Fruit fly (Drosophila melanogaster) whole organism, pupa: ENCODE data around the gene Usp30.
A peak's percentile ranks its signal among the peaks of the same experiment; 100 is the strongest.

ENCODE experiments used
- CG10348 ChIP-seq: fragments of 200-800 bp; sonication (Bioruptor generic); IDR thresholded peaks from 2 replicates; pipeline ENCODE4 v1.3.6; 2022; ENCODE audit warnings: missing biosample characterization, missing genetic modification characterization
- CG12605 ChIP-seq: fragments of 200-800 bp; sonication (Bioruptor generic); IDR thresholded peaks from 2 replicates; pipeline ENCODE4 v1.3.6; 2022; ENCODE audit warnings: missing biosample characterization, missing genetic modification characterization
- CG13204 ChIP-seq: fragments of 200-800 bp; sonication (Bioruptor generic); optimal IDR thresholded peaks from 2 replicates; lab custom pipeline; 2018; ENCODE audit warnings: missing biosample characterization, mild to moderate bottlenecking, missing genetic modification characterization, moderate library complexity
- CG14655 ChIP-seq: fragments of 200-800 bp; sonication (Bioruptor generic); optimal IDR thresholded peaks from 3 replicates; lab custom pipeline; 2017; ENCODE audit warnings: mild to moderate bottlenecking, missing biosample characterization, missing genetic modification reagents, missing genetic modification characterization
- CG15710 ChIP-seq: fragments of 200-800 bp; sonication (Bioruptor generic); optimal IDR thresholded peaks from 2 replicates; lab custom pipeline; 2018; ENCODE audit warnings: missing biosample characterization, mild to moderate bottlenecking, missing genetic modification characterization, moderate library complexity
- CG17806 ChIP-seq: fragments of 200-800 bp; sonication (Bioruptor generic); optimal IDR thresholded peaks from 2 replicates; lab custom pipeline; 2018; ENCODE audit warnings: missing biosample characterization, mild to moderate bottlenecking, missing genetic modification characterization, moderate library complexity
- CG32121 ChIP-seq: fragments of 200-800 bp; sonication (Bioruptor generic); IDR thresholded peaks from 2 replicates; pipeline ENCODE4 v1.3.6; 2022; ENCODE audit warnings: missing biosample characterization, missing genetic modification characterization
- CG34367 ChIP-seq: fragments of 200-800 bp; sonication (Bioruptor generic); optimal IDR thresholded peaks from 2 replicates; lab custom pipeline; 2018; ENCODE audit warnings: missing biosample characterization, mild to moderate bottlenecking, missing genetic modification characterization
- CG4496 ChIP-seq: fragments of 200-800 bp; sonication (Bioruptor generic); IDR thresholded peaks from 3 replicates; pipeline ENCODE4 v1.3.6; 2022; ENCODE audit warnings: missing biosample characterization, missing genetic modification characterization
- CG8159 ChIP-seq: fragments of 200-800 bp; sonication (Bioruptor generic); optimal IDR thresholded peaks from 3 replicates; lab custom pipeline; 2018; ENCODE audit warnings: missing biosample characterization, mild to moderate bottlenecking, missing genetic modification characterization, moderate library complexity
- CG8301 ChIP-seq: fragments of 200-800 bp; sonication (Bioruptor generic); optimal IDR thresholded peaks from 2 replicates; lab custom pipeline; 2018; ENCODE audit warnings: missing biosample characterization, mild to moderate bottlenecking, missing genetic modification characterization
- CG9948 ChIP-seq: fragments of 200-800 bp; sonication (Bioruptor generic); optimal IDR thresholded peaks from 2 replicates; lab custom pipeline; 2018; ENCODE audit warnings: missing biosample characterization, mild to moderate bottlenecking, missing genetic modification characterization, moderate library complexity
- D1 ChIP-seq: fragments of 200-800 bp; sonication (Bioruptor generic); optimal IDR thresholded peaks from 2 replicates; lab custom pipeline; 2018; ENCODE audit warnings: missing biosample characterization, mild to moderate bottlenecking, missing genetic modification characterization, moderate library complexity
- EcR ChIP-seq: fragments of 200-800 bp; sonication (Bioruptor generic); optimal IDR thresholded peaks from 3 replicates; lab custom pipeline; 2019; ENCODE audit warnings: missing biosample characterization, missing genetic modification characterization, mild to moderate bottlenecking, moderate library complexity, missing genetic modification reagents
- Ets98B ChIP-seq: fragments of 200-800 bp; sonication (Bioruptor generic); IDR thresholded peaks from 2 replicates; pipeline ENCODE4 v1.3.6; 2022; ENCODE audit warnings: missing biosample characterization, missing genetic modification characterization
- Pif1A ChIP-seq: fragments of 200-800 bp; sonication (Bioruptor generic); optimal IDR thresholded peaks from 3 replicates; lab custom pipeline; 2016; ENCODE audit warnings: missing biosample characterization, missing genetic modification characterization
- Pif1B ChIP-seq: fragments of 200-800 bp; sonication (Bioruptor generic); optimal IDR thresholded peaks from 3 replicates; lab custom pipeline; 2016; ENCODE audit warnings: missing biosample characterization, missing genetic modification characterization
- Snoo ChIP-seq: fragments of 200-800 bp; sonication (Bioruptor generic); optimal IDR thresholded peaks from 3 replicates; lab custom pipeline; 2017; ENCODE audit warnings: missing biosample characterization, mild to moderate bottlenecking, missing genetic modification characterization, inconsistent platforms
- fd96Ca ChIP-seq: fragments of 200-800 bp; sonication (Bioruptor generic); IDR thresholded peaks from 3 replicates; pipeline ENCODE4 v1.3.6; 2022; ENCODE audit warnings: missing biosample characterization, missing genetic modification characterization
- gl ChIP-seq: fragments of 200-800 bp; sonication (Bioruptor generic); optimal IDR thresholded peaks from 2 replicates; lab custom pipeline; 2018; ENCODE audit warnings: missing biosample characterization, mild to moderate bottlenecking, missing genetic modification characterization
- rn ChIP-seq: fragments of 200-800 bp; sonication (Bioruptor generic); IDR thresholded peaks from 2 replicates; pipeline ENCODE4 v1.3.6; 2022; ENCODE audit warnings: missing biosample characterization, missing genetic modification characterization

The Usp30 gene

dm6 chrX:5923124-5923523 lies 43.5 kb upstream of the Usp30 start:
- peak; percentile 73 for TF ChIP-seq Pif1A (GFP tag; lab: Kevin White, UChicago)
- no peak for TF ChIP-seq gl (tag; lab: Kevin White, UChicago)
- no peak for TF ChIP-seq CG13204
- peak; percentile 53 for TF ChIP-seq CG32121 (GFP tag; lab: Robert Waterston, UW)
- TF ChIP-seq Snoo: peak; percentile 66
- peak; percentile 52 for TF ChIP-seq Pif1B
- peak; percentile 66 for TF ChIP-seq CG8159 (tag; lab: Kevin White, UChicago)
- TF ChIP-seq CG14655 (GFP tag; lab: Kevin White, UChicago): peak; percentile 29
- TF ChIP-seq rn: no peak
- peak; percentile 43 for TF ChIP-seq CG15710 (tag; lab: Kevin White, UChicago)
- peak; percentile 50; the same call in 1 of the 3 replicates for TF ChIP-seq fd96Ca (GFP tag; lab: Robert Waterston, UW)
- peak; percentile 37 for TF ChIP-seq D1
- peak; percentile 52; the same call in 1 of the 2 replicates for TF ChIP-seq CG12605
- peak; percentile 34 for TF ChIP-seq CG9948 (tag; lab: Kevin White, UChicago)
- TF ChIP-seq CG4496 (GFP tag; lab: Robert Waterston, UW): peak; percentile 62; the same call in 2 of the 3 replicates
- TF ChIP-seq CG17806: peak; percentile 55
- peak; percentile 26 for TF ChIP-seq CG34367
- peak; percentile 9 for TF ChIP-seq CG8301 (tag; lab: Kevin White, UChicago)
- no peak for TF ChIP-seq CG10348
- TF ChIP-seq EcR (GFP tag; lab: Kevin White, UChicago): no peak

dm6 chrX:5922057-5922456 lies 42.5 kb upstream of the Usp30 start:
- no peak for TF ChIP-seq CG8301 (tag; lab: Kevin White, UChicago)
- TF ChIP-seq CG34367: no peak
- TF ChIP-seq CG32121 (GFP tag; lab: Robert Waterston, UW): no peak
- no peak for TF ChIP-seq CG15710 (tag; lab: Kevin White, UChicago)

DNA sequence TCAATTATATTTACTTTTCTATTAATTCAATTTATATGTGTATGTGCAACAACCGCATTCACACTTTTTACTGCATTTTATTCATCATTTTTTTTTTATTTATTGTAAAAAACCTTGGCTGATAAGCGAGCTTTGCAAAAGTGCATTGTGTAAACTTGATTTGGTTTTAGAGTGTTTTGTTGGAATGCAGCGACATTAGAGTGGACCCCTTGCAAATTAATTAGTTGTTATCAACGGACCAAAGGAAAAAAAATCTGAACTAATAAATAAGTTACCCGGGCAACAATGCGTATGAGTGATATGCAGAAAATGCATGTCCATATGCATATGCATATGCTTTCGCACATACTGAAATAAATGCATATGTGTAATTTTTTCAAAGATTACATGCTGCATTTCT lies 41.3 kb upstream of the Usp30 start:
- no peak; the same call in 2 of the 3 replicates for TF ChIP-seq fd96Ca (GFP tag; lab: Robert Waterston, UW)
- TF ChIP-seq CG17806: no peak
- TF ChIP-seq CG12605: peak; percentile 68
- TF ChIP-seq CG10348: no peak
- no peak for TF ChIP-seq CG15710 (tag; lab: Kevin White, UChicago)
- TF ChIP-seq CG9948 (tag; lab: Kevin White, UChicago): no peak
- TF ChIP-seq Ets98B (GFP tag; lab: Robert Waterston, UW): no peak; the same call in 1 of the 2 replicates
- no peak for TF ChIP-seq CG34367
- no peak for TF ChIP-seq CG8159 (tag; lab: Kevin White, UChicago)
- no peak for TF ChIP-seq Pif1B
- TF ChIP-seq CG8301 (tag; lab: Kevin White, UChicago): peak; percentile 4
- no peak for TF ChIP-seq D1
- no peak for TF ChIP-seq EcR (GFP tag; lab: Kevin White, UChicago)
- peak; percentile 17 for TF ChIP-seq CG14655 (GFP tag; lab: Kevin White, UChicago)
- TF ChIP-seq rn: no peak
- TF ChIP-seq Snoo: no peak
- no peak for TF ChIP-seq CG4496 (GFP tag; lab: Robert Waterston, UW)
- no peak for TF ChIP-seq CG13204
- TF ChIP-seq Pif1A (GFP tag; lab: Kevin White, UChicago): no peak
- no peak for TF ChIP-seq gl (tag; lab: Kevin White, UChicago)
- TF ChIP-seq, all 21 proteins: peak for 3

DNA sequence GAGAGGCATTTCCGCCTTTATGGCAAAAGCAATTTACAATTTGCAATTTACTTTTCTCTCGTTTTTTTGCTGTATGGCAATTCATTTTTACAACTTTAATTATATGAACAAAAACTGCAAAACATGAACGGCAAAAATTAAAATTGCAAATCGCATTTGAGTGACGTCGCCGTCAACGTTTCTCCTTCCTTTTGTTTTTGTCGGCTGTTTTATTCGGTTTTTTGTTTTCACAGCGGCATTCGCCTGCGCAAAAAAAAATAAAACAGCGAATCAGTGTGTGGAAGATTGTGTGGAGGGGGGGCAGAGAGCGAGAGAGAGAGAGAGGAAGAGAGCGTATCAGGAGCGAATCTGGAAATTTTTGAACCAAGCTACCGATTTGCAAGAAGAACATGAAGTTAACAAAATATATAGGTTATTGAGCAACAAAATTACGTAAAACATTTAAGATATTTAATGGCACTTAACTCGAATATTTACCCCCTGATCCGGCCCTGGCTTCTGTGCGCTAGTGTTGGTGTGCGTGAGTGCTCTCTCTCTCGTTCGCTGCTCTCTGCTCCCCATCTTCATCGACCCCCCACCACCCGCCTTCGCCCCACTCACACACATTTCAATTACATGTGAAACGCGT lies 39.0 kb upstream of the Usp30 start:
- TF ChIP-seq EcR (GFP tag; lab: Kevin White, UChicago) (peak; percentile 92), CG34367 (peak; percentile 99), CG8301 (tag; lab: Kevin White, UChicago) (peak; percentile 99), CG10348 (peak; percentile 98), D1 (peak; percentile 98), CG4496 (GFP tag; lab: Robert Waterston, UW) (peak; percentile 100), Pif1B (peak; percentile 99), fd96Ca (GFP tag; lab: Robert Waterston, UW) (peak; percentile 100), CG32121 (GFP tag; lab: Robert Waterston, UW) (peak; percentile 100), CG15710 (tag; lab: Kevin White, UChicago) (peak; percentile 99), CG14655 (GFP tag; lab: Kevin White, UChicago) (peak; percentile 100), CG8159 (tag; lab: Kevin White, UChicago) (peak; percentile 99), Snoo (peak; percentile 100), CG17806 (peak; percentile 99), Pif1A (GFP tag; lab: Kevin White, UChicago) (peak; percentile 99), rn (peak; percentile 99), CG9948 (tag; lab: Kevin White, UChicago) (peak; percentile 99), gl (tag; lab: Kevin White, UChicago) (peak; percentile 99), CG13204 (peak; percentile 98), Ets98B (GFP tag; lab: Robert Waterston, UW) (peak; percentile 100), CG12605 (peak; percentile 99)

- no peak for TF ChIP-seq CG8159 (tag; lab: Kevin White, UChicago)
- peak; percentile 38; the same call in 1 of the 2 replicates for TF ChIP-seq CG12605
- 0 out of 3 replicates have a peak, but pooled peaks have one; percentile 51 for TF ChIP-seq CG4496 (GFP tag; lab: Robert Waterston, UW)
- no peak for TF ChIP-seq CG14655 (GFP tag; lab: Kevin White, UChicago)
- no peak for TF ChIP-seq CG8301 (tag; lab: Kevin White, UChicago)
- TF ChIP-seq CG32121 (GFP tag; lab: Robert Waterston, UW): peak; percentile 29; the same call in 1 of the 2 replicates
- TF ChIP-seq rn: no peak
- no peak for TF ChIP-seq CG34367
- no peak for TF ChIP-seq CG13204
- TF ChIP-seq Snoo: peak; percentile 12
- TF ChIP-seq D1: no peak
- no peak for TF ChIP-seq CG15710 (tag; lab: Kevin White, UChicago)
- TF ChIP-seq fd96Ca (GFP tag; lab: Robert Waterston, UW): no peak
- no peak for TF ChIP-seq Pif1A (GFP tag; lab: Kevin White, UChicago)
- TF ChIP-seq Pif1B: no peak
- no peak for TF ChIP-seq gl (tag; lab: Kevin White, UChicago)
- no peak for TF ChIP-seq CG10348
- TF ChIP-seq CG17806: no peak
- no peak for TF ChIP-seq Ets98B (GFP tag; lab: Robert Waterston, UW)
- no peak for TF ChIP-seq CG9948 (tag; lab: Kevin White, UChicago)
- no peak for TF ChIP-seq EcR (GFP tag; lab: Kevin White, UChicago)
- TF ChIP-seq, all 21 proteins: peak for 4
Observed at dm6 chrX:5917310-5917988, 37.9 kb upstream of the Usp30 start.
